Worm (Caenorhabditis elegans): ENCODE data around the gene T07A5.1.
A peak's percentile ranks its signal among the peaks of the same experiment; 100 is the strongest.

Gene T07A5.1

ce11 chrIII:10261256-10261655 is 44.7 kb downstream of the T07A5.1 start:
- TF ChIP-seq M03D4.4 (tag; optimal IDR thresholded peaks at IDR 0.05) (no peak), zip-8 (tag; optimal IDR thresholded peaks at IDR 0.05) (peak; percentile 49)

- TF ChIP-seq unc-62 (GFP tag; optimal IDR thresholded peaks at IDR 0.05) (no peak), ceh-43 (GFP tag; optimal IDR thresholded peaks at IDR 0.05) (no peak), nhr-12 (tag; optimal IDR thresholded peaks at IDR 0.05) (no peak), zip-8 (tag; optimal IDR thresholded peaks at IDR 0.05) (no peak), nhr-237 (tag; optimal IDR thresholded peaks at IDR 0.05) (no peak), drap-1 (GFP tag; optimal IDR thresholded peaks at IDR 0.05) (no peak), lin-13 (tag; optimal IDR thresholded peaks at IDR 0.05) (no peak), bed-3 (GFP tag; optimal IDR thresholded peaks at IDR 0.05) (no peak), pha-4 (tag; optimal IDR thresholded peaks at IDR 0.05) (no peak), nhr-76 (tag; optimal IDR thresholded peaks at IDR 0.05) (no peak), mab-5 (tag; optimal IDR thresholded peaks at IDR 0.05) (no peak), mls-2 (tag; optimal IDR thresholded peaks at IDR 0.05) (no peak), mep-1 (tag; optimal IDR thresholded peaks at IDR 0.05) (no peak), ceh-83 (GFP tag; optimal IDR thresholded peaks at IDR 0.05) (no peak), sptf-1 (tag; optimal IDR thresholded peaks at IDR 0.05) (no peak)
Measured at ce11 chrIII:10258641-10259040, 47.4 kb downstream of the T07A5.1 start, which contains the start of gene rip-1. TSS of gene rip-1 (minus strand) at chrIII:10258741.

- TF ChIP-seq unc-120 (tag; optimal IDR thresholded peaks at IDR 0.05; ENCODE audit: poor library complexity, severe bottlenecking) (no peak), sptf-1 (tag; optimal IDR thresholded peaks at IDR 0.05) (no peak), lin-32 (GFP tag; optimal IDR thresholded peaks at IDR 0.05) (no peak), bed-3 (GFP tag; optimal IDR thresholded peaks at IDR 0.05) (no peak), elt-1 (tag; optimal IDR thresholded peaks at IDR 0.05; ENCODE audit: borderline replicate concordance, insufficient read depth) (no peak), mep-1 (tag; optimal IDR thresholded peaks at IDR 0.05) (no peak), lin-13 (tag; optimal IDR thresholded peaks at IDR 0.05) (no peak)
Measured at ce11 chrIII:10254583-10254982, 51.4 kb downstream of the T07A5.1 start, which contains the start of gene R01H10.4. TSS of gene R01H10.4 (plus strand) at chrIII:10254818.
